Fruit fly (Drosophila melanogaster) whole organism, embryonic: Measurements from ENCODE around the gene slif.

Experiments
- Adf1 ChIP-seq: fragments of 200-800 bp; sonication (Bioruptor generic); IDR thresholded peaks from 2 replicates; pipeline ENCODE4 v1.3.6; 2022; ENCODE audit warnings: missing biosample characterization, missing genetic modification characterization
- CG11696 ChIP-seq: fragments of 200-800 bp; sonication (Bioruptor generic); IDR thresholded peaks from 2 replicates; pipeline ENCODE4 v1.3.6; 2022; ENCODE audit warnings: missing biosample characterization, missing genetic modification characterization
- CG12769 ChIP-seq: fragments of 200-800 bp; sonication (Bioruptor generic); optimal IDR thresholded peaks from 2 replicates; lab custom pipeline; 2019; ENCODE audit warnings: missing biosample characterization, mild to moderate bottlenecking, missing genetic modification characterization, moderate library complexity
- CG13296 ChIP-seq: fragments of 200-800 bp; sonication (Bioruptor generic); optimal IDR thresholded peaks from 3 replicates; lab custom pipeline; 2018; ENCODE audit warnings: missing biosample characterization, mild to moderate bottlenecking, missing genetic modification characterization
- CG1603 ChIP-seq: fragments of 200-800 bp; sonication (Bioruptor generic); optimal IDR thresholded peaks from 2 replicates; lab custom pipeline; 2019; ENCODE audit warnings: missing biosample characterization, mild to moderate bottlenecking, missing genetic modification characterization, moderate library complexity
- CG16863 ChIP-seq: fragments of 200-800 bp; sonication (Bioruptor generic); optimal IDR thresholded peaks from 3 replicates; lab custom pipeline; 2016; ENCODE audit warnings: missing biosample characterization, missing genetic modification characterization
- CG17328 ChIP-seq: fragments of 200-800 bp; sonication (Bioruptor generic); IDR thresholded peaks from 2 replicates; pipeline ENCODE4 v1.3.6; 2022; ENCODE audit warnings: missing biosample characterization, missing genetic modification characterization
- CG18599 ChIP-seq: fragments of 200-800 bp; sonication (Bioruptor generic); optimal IDR thresholded peaks from 3 replicates; lab custom pipeline; 2017; ENCODE audit warnings: missing biosample characterization, missing genetic modification characterization, mild to moderate bottlenecking, moderate library complexity, missing genetic modification reagents
- CG30431 ChIP-seq: fragments of 200-800 bp; sonication (Bioruptor generic); optimal IDR thresholded peaks from 2 replicates; lab custom pipeline; 2017; ENCODE audit warnings: missing biosample characterization, missing genetic modification characterization
- CG4404 ChIP-seq: fragments of 200-800 bp; sonication (Bioruptor generic); IDR thresholded peaks from 2 replicates; pipeline ENCODE4 v1.3.6; 2022; ENCODE audit warnings: missing biosample characterization, missing genetic modification characterization
- CG4617 ChIP-seq: fragments of 200-800 bp; sonication (Bioruptor generic); optimal IDR thresholded peaks from 3 replicates; lab custom pipeline; 2016; ENCODE audit warnings: missing biosample characterization, missing genetic modification characterization, borderline replicate concordance
- CG7357 ChIP-seq: fragments of 200-800 bp; sonication (Bioruptor generic); IDR thresholded peaks from 3 replicates; pipeline ENCODE4 v1.3.6; 2022; ENCODE audit warnings: missing biosample characterization, missing genetic modification characterization
- CG7786 ChIP-seq: fragments of 200-800 bp; sonication (Bioruptor generic); optimal IDR thresholded peaks from 2 replicates; lab custom pipeline; 2016; ENCODE audit warnings: missing biosample characterization, missing genetic modification characterization
- CG7963 ChIP-seq: fragments of 200-800 bp; sonication (Bioruptor generic); IDR thresholded peaks from 3 replicates; pipeline ENCODE4 v1.3.6; 2022; ENCODE audit warnings: missing biosample characterization, missing genetic modification characterization; ENCODE audit not compliant: partially characterized antibody
- CG8281 ChIP-seq: fragments of 200-800 bp; sonication (Bioruptor generic); optimal IDR thresholded peaks from 2 replicates; lab custom pipeline; 2018; ENCODE audit warnings: missing biosample characterization, mild to moderate bottlenecking, missing genetic modification characterization, moderate library complexity
- CG8944 ChIP-seq: fragments of 200-800 bp; sonication (Bioruptor generic); optimal IDR thresholded peaks from 3 replicates; lab custom pipeline; 2016; ENCODE audit warnings: missing biosample characterization, missing genetic modification characterization
- CoRest ChIP-seq: fragments of 200-800 bp; sonication (Bioruptor generic); optimal IDR thresholded peaks from 3 replicates; lab custom pipeline; 2018; ENCODE audit warnings: missing biosample characterization, mild to moderate bottlenecking, missing genetic modification characterization, moderate library complexity
- Dad ChIP-seq: fragments of 200-800 bp; sonication (Bioruptor generic); optimal IDR thresholded peaks from 3 replicates; lab custom pipeline; 2016; ENCODE audit warnings: missing biosample characterization, missing genetic modification characterization
- Dref ChIP-seq: fragments of 200-800 bp; sonication (Bioruptor generic); IDR thresholded peaks from 2 replicates; pipeline ENCODE4 v1.3.6; 2022; ENCODE audit warnings: missing biosample characterization, missing genetic modification characterization
- Fer2 ChIP-seq: fragments of 200-800 bp; sonication (Bioruptor generic); optimal IDR thresholded peaks from 2 replicates; lab custom pipeline; 2018; ENCODE audit warnings: missing biosample characterization, mild to moderate bottlenecking, missing genetic modification characterization, moderate library complexity
- Hr3 ChIP-seq: fragments of 200-800 bp; sonication (Bioruptor generic); optimal IDR thresholded peaks from 3 replicates; lab custom pipeline; 2016; ENCODE audit warnings: missing biosample characterization, missing genetic modification characterization
- MBD-R2 ChIP-seq: fragments of 200-800 bp; sonication (Bioruptor generic); IDR thresholded peaks from 2 replicates; pipeline ENCODE4 v1.3.6; 2022; ENCODE audit warnings: missing biosample characterization, missing genetic modification characterization
- Meics ChIP-seq: fragments of 200-800 bp; sonication (Bioruptor generic); optimal IDR thresholded peaks from 2 replicates; lab custom pipeline; 2017; ENCODE audit warnings: missing biosample characterization, mild to moderate bottlenecking, missing genetic modification characterization
- Nf-YB ChIP-seq: fragments of 200-800 bp; sonication (Bioruptor generic); optimal IDR thresholded peaks from 3 replicates; lab custom pipeline; 2019; ENCODE audit warnings: missing biosample characterization, mild to moderate bottlenecking, missing genetic modification characterization, moderate library complexity
- Oli ChIP-seq: fragments of 200-800 bp; sonication (Bioruptor generic); optimal IDR thresholded peaks from 2 replicates; lab custom pipeline; 2018; ENCODE audit warnings: missing biosample characterization, mild to moderate bottlenecking, missing genetic modification characterization, moderate library complexity
- Rx ChIP-seq: fragments of 200-800 bp; sonication (Bioruptor generic); IDR thresholded peaks from 2 replicates; pipeline ENCODE4 v1.3.6; 2022; ENCODE audit warnings: missing biosample characterization, missing genetic modification characterization
- Scr ChIP-seq: fragments of 200-800 bp; sonication (Bioruptor generic); IDR thresholded peaks from 2 replicates; pipeline ENCODE4 v1.3.6; 2022; ENCODE audit warnings: missing biosample characterization, missing genetic modification characterization; ENCODE audit not compliant: partially characterized antibody
- Tbp ChIP-seq: fragments of >200 bp; optimal IDR thresholded peaks from 2 replicates; lab custom pipeline; 2018; ENCODE audit warnings: missing biosample characterization, missing genetic modification characterization
- ac ChIP-seq: fragments of 200-800 bp; sonication (Bioruptor generic); optimal IDR thresholded peaks from 3 replicates; lab custom pipeline; 2017; ENCODE audit warnings: missing biosample characterization, mild to moderate bottlenecking, missing genetic modification characterization
- amos ChIP-seq: fragments of 200-800 bp; sonication (Bioruptor generic); IDR thresholded peaks from 2 replicates; pipeline ENCODE4 v1.3.6; 2022; ENCODE audit warnings: missing biosample characterization, missing genetic modification characterization; ENCODE audit not compliant: partially characterized antibody
- ara ChIP-seq: fragments of 200-800 bp; sonication (Bioruptor generic); IDR thresholded peaks from 2 replicates; pipeline ENCODE4 v1.3.6; 2022; ENCODE audit warnings: missing biosample characterization, missing genetic modification characterization
- bsh ChIP-seq, 2 experiments: fragments of 200-800 bp; sonication (Bioruptor generic); optimal IDR thresholded peaks; 2 replicates each; lab custom pipeline; 2017 to 2018; ENCODE audit warnings: mild to moderate bottlenecking in 2 of 2, missing biosample characterization in 2 of 2, missing genetic modification characterization in 2 of 2, moderate library complexity in 1 of 2
- cad ChIP-seq: fragments of >200 bp; optimal IDR thresholded peaks from 2 replicates; lab custom pipeline; 2017; ENCODE audit warnings: missing biosample characterization, missing genetic modification characterization
- caup ChIP-seq: fragments of 200-800 bp; sonication (Bioruptor generic); optimal IDR thresholded peaks from 3 replicates; lab custom pipeline; 2017; ENCODE audit warnings: missing biosample characterization, mild to moderate bottlenecking, missing genetic modification characterization, moderate library complexity; ENCODE audit not compliant: severe bottlenecking
- chinmo ChIP-seq: fragments of 200-800 bp; sonication (Bioruptor generic); IDR thresholded peaks from 4 replicates; pipeline ENCODE4 v1.3.6; 2022; ENCODE audit warnings: missing biosample characterization, missing genetic modification characterization; ENCODE audit not compliant: partially characterized antibody
- dimm ChIP-seq: fragments of 200-800 bp; sonication (Bioruptor generic); IDR thresholded peaks from 2 replicates; pipeline ENCODE4 v1.3.6; 2022; ENCODE audit warnings: missing biosample characterization, missing genetic modification characterization
- disco-r ChIP-seq: fragments of 200-800 bp; sonication (Bioruptor generic); optimal IDR thresholded peaks from 2 replicates; lab custom pipeline; 2016; ENCODE audit warnings: missing biosample characterization, missing genetic modification characterization
- dysf ChIP-seq: fragments of 200-800 bp; sonication (Bioruptor generic); IDR thresholded peaks from 3 replicates; pipeline ENCODE4 v1.3.6; 2022; ENCODE audit warnings: missing biosample characterization, missing genetic modification characterization
- esg ChIP-seq: fragments of 200-800 bp; sonication (Bioruptor generic); conservative IDR thresholded peaks from 2 replicates; pipeline ENCODE4 v1.3.6; 2022; ENCODE audit warnings: missing biosample characterization, missing genetic modification characterization
- ewg ChIP-seq: fragments of 200-800 bp; sonication (Bioruptor generic); optimal IDR thresholded peaks from 3 replicates; lab custom pipeline; 2017; ENCODE audit warnings: mild to moderate bottlenecking, missing biosample characterization, missing genetic modification reagents, missing genetic modification characterization
- fu2 ChIP-seq: fragments of 200-800 bp; sonication (Bioruptor generic); optimal IDR thresholded peaks from 2 replicates; lab custom pipeline; 2016; ENCODE audit warnings: missing biosample characterization, missing genetic modification characterization
- gfzf ChIP-seq: fragments of 200-800 bp; sonication (Bioruptor generic); optimal IDR thresholded peaks from 2 replicates; lab custom pipeline; 2016; ENCODE audit warnings: missing biosample characterization, mild to moderate bottlenecking, missing genetic modification characterization, moderate library complexity
- gro ChIP-seq: fragments of 200-800 bp; sonication (Bioruptor generic); optimal IDR thresholded peaks from 2 replicates; lab custom pipeline; 2016; ENCODE audit warnings: missing biosample characterization, missing genetic modification characterization
- kay ChIP-seq: fragments of 200-800 bp; sonication (Bioruptor generic); optimal IDR thresholded peaks from 2 replicates; lab custom pipeline; 2016; ENCODE audit warnings: missing biosample characterization, missing genetic modification characterization
- klu ChIP-seq: fragments of 200-800 bp; sonication (Bioruptor generic); IDR thresholded peaks from 2 replicates; pipeline ENCODE4 v1.3.6; 2022; ENCODE audit warnings: missing biosample characterization, missing genetic modification characterization
- otp ChIP-seq: fragments of 200-800 bp; sonication (Bioruptor generic); IDR thresholded peaks from 3 replicates; pipeline ENCODE4, ENCODE4 v1.3.6; 2022; ENCODE audit warnings: missing biosample characterization, missing genetic modification characterization
- pum ChIP-seq: fragments of 200-800 bp; sonication (Bioruptor generic); optimal IDR thresholded peaks from 2 replicates; lab custom pipeline; 2016; ENCODE audit warnings: missing biosample characterization, missing genetic modification characterization
- sim ChIP-seq: fragments of 200-800 bp; sonication (Bioruptor generic); IDR thresholded peaks from 2 replicates; pipeline ENCODE4 v1.3.6; 2022; ENCODE audit warnings: missing biosample characterization, missing genetic modification characterization
- so ChIP-seq: fragments of 200-800 bp; sonication (Bioruptor generic); IDR thresholded peaks from 3 replicates; pipeline ENCODE4 v1.3.6; 2022; ENCODE audit warnings: missing biosample characterization, missing genetic modification characterization
- sqz ChIP-seq: fragments of 200-800 bp; sonication (Bioruptor generic); optimal IDR thresholded peaks from 3 replicates; lab custom pipeline; 2018; ENCODE audit warnings: missing biosample characterization, mild to moderate bottlenecking, missing genetic modification characterization
- ssp ChIP-seq: fragments of 200-800 bp; sonication (Bioruptor generic); IDR thresholded peaks from 2 replicates; pipeline ENCODE4 v1.3.6; 2022; ENCODE audit warnings: missing biosample characterization, missing genetic modification characterization
- toy ChIP-seq: fragments of 200-800 bp; sonication (Bioruptor generic); IDR thresholded peaks from 2 replicates; pipeline ENCODE4 v1.3.6; 2022; ENCODE audit warnings: missing biosample characterization, missing genetic modification characterization
- yki ChIP-seq: fragments of >200 bp; optimal IDR thresholded peaks from 3 replicates; lab custom pipeline; 2018

The slif gene

dm6 chr3L:22877934-22878333 is 2.9 kb upstream of the slif start (continued):
- TF ChIP-seq CoRest (tag; lab: Kevin White, UChicago) (no peak), CG7963 (GFP tag; lab: Robert Waterston, UW) (no peak), CG16863 (no peak), CG4617 (GFP tag; lab: Kevin White, UChicago) (peak; percentile 15), Scr (GFP tag; lab: Robert Waterston, UW) (no peak), fu2 (GFP tag; lab: Kevin White, UChicago) (no peak), sqz (no peak), gro (GFP tag; lab: Kevin White, UChicago) (no peak), Meics (GFP tag; lab: Kevin White, UChicago) (no peak), sim (no peak), toy (no peak), pum (no peak), gfzf (GFP tag; lab: Kevin White, UChicago) (no peak), cad (no peak), CG18599 (GFP tag; lab: Kevin White, UChicago) (no peak), yki (lab: Kevin White, UChicago) (no peak), CG7357 (GFP tag; lab: Robert Waterston, UW) (no peak), CG8944 (GFP tag; lab: Kevin White, UChicago) (no peak), Dad (GFP tag; lab: Kevin White, UChicago) (no peak), disco-r (GFP tag; lab: Kevin White, UChicago) (no peak), kay (GFP tag; lab: Kevin White, UChicago) (no peak), Oli (tag; lab: Kevin White, UChicago) (no peak), Rx (GFP tag; lab: Robert Waterston, UW) (no peak), CG8281 (tag; lab: Kevin White, UChicago) (no peak), CG17328 (GFP tag; lab: Robert Waterston, UW) (no peak), ara (no peak), CG12769 (tag; lab: Kevin White, UChicago) (no peak), amos (no peak), Adf1 (no peak), CG1603 (tag; lab: Kevin White, UChicago) (peak; percentile 47), dysf (GFP tag; lab: Robert Waterston, UW) (no peak), ac (GFP tag; lab: Kevin White, UChicago) (no peak), so (no peak), otp (GFP tag; lab: Robert Waterston, UW) (no peak), CG7786 (GFP tag; lab: Kevin White, UChicago) (no peak), Fer2 (tag; lab: Kevin White, UChicago) (no peak), ewg (no peak), chinmo (0 out of 4 replicates have a peak, but pooled peaks have one; percentile 47), caup (no peak), klu (GFP tag; lab: Robert Waterston, UW) (no peak), dimm (GFP tag; lab: Robert Waterston, UW) (no peak), Hr3 (GFP tag; lab: Kevin White, UChicago) (no peak), Tbp (no peak), bsh (GFP tag; optimal IDR thresholded peaks at IDR 0.05; lab: Kevin White, UChicago) (no peak), esg (GFP tag; lab: Robert Waterston, UW) (no peak), Nf-YB (GFP tag; lab: Kevin White, UChicago) (peak; percentile 88), CG30431 (GFP tag; lab: Kevin White, UChicago) (no peak), CG4404 (GFP tag; lab: Robert Waterston, UW) (no peak), ssp (GFP tag; lab: Robert Waterston, UW) (no peak), Dref (GFP tag; lab: Robert Waterston, UW) (no peak), CG11696 (GFP tag; lab: Robert Waterston, UW) (no peak), CG13296 (GFP tag; lab: Kevin White, UChicago) (no peak), MBD-R2 (peak; percentile 19; the same call in 1 of the 2 replicates)
